Worm (Caenorhabditis elegans) whole organism, midembryonic: ENCODE measurements around the gene ztf-28.

Source experiments
- T22C8.4 ChIP-seq: fragments of 200-800 bp; sonication (Bioruptor generic); IDR thresholded peaks from 2 replicates; pipeline ENCODE4 v1.3.6; 2022; ENCODE audit warnings: missing genetic modification characterization, missing compliant biosample characterization
- cog-1 ChIP-seq: sonication (generic microtip); optimal IDR thresholded peaks from 2 replicates; lab custom pipeline; 2016; ENCODE audit warnings: missing genetic modification characterization, missing compliant biosample characterization
- flt-1 ChIP-seq: fragments of 200-800 bp; sonication (Bioruptor generic); IDR thresholded peaks from 2 replicates; pipeline ENCODE4 v1.3.6; 2022; ENCODE audit warnings: missing genetic modification characterization, missing compliant biosample characterization
- med-1 ChIP-seq: sonication (generic microtip); optimal IDR thresholded peaks from 2 replicates; lab custom pipeline; 2017; ENCODE audit warnings: missing genetic modification characterization, mild to moderate bottlenecking, missing compliant biosample characterization, antibody characterized with exemption, missing genetic modification reagents; ENCODE audit not compliant: insufficient read depth
- ref-1 ChIP-seq: fragments of 200-800 bp; sonication (Bioruptor generic); conservative IDR thresholded peaks from 2 replicates; pipeline ENCODE4 v1.3.6; 2022; ENCODE audit warnings: missing genetic modification reagents, missing genetic modification characterization, missing compliant biosample characterization
- tab-1 ChIP-seq: fragments of 200-800 bp; sonication (Bioruptor generic); IDR thresholded peaks from 2 replicates; pipeline ENCODE4 v1.3.6; 2022; ENCODE audit warnings: missing genetic modification characterization, missing compliant biosample characterization
- ztf-23 ChIP-seq: fragments of 200-800 bp; sonication (Bioruptor generic); IDR thresholded peaks from 2 replicates; pipeline ENCODE4 v1.3.6; 2022; ENCODE audit warnings: missing genetic modification reagents, missing genetic modification characterization, missing compliant biosample characterization
- ztf-29 ChIP-seq: fragments of 200-800 bp; sonication (Bioruptor generic); IDR thresholded peaks from 2 replicates; pipeline ENCODE4 v1.3.6; 2022; ENCODE audit warnings: missing genetic modification reagents, missing genetic modification characterization, missing compliant biosample characterization

ce11 chrV:2132675-2133074 lies 42.2 kb downstream of the ztf-28 start:
- no peak for TF ChIP-seq cog-1
- no peak for TF ChIP-seq T22C8.4 (GFP tag; lab: Robert Waterston, UW)
- no peak for TF ChIP-seq med-1
- TF ChIP-seq ref-1 (GFP tag; lab: Robert Waterston, UW), result no peak
- no peak for TF ChIP-seq flt-1 (GFP tag; lab: Robert Waterston, UW)
- TF ChIP-seq ztf-23 (GFP tag; lab: Robert Waterston, UW), result 0 out of 2 replicates have a peak, but pooled peaks have one; percentile 17
- TF ChIP-seq tab-1, result no peak
- no peak for TF ChIP-seq ztf-29
